Fruit fly (Drosophila melanogaster) whole organism, embryonic: ENCODE data around the gene CG32074.

Experiments used
- Atf-2 ChIP-seq: fragments of 200-800 bp; sonication (Bioruptor generic); optimal IDR thresholded peaks from 2 replicates; lab custom pipeline; 2016; ENCODE audit warnings: missing biosample characterization, missing genetic modification characterization
- Awh ChIP-seq: fragments of 200-800 bp; sonication (Bioruptor generic); IDR thresholded peaks from 2 replicates; pipeline ENCODE4, ENCODE4 v1.3.6; 2022; ENCODE audit warnings: missing biosample characterization, missing genetic modification characterization
- CG10431 ChIP-seq: fragments of 200-800 bp; sonication (Bioruptor generic); optimal IDR thresholded peaks from 3 replicates; lab custom pipeline; 2018; ENCODE audit warnings: missing biosample characterization, mild to moderate bottlenecking, missing genetic modification characterization
- CG12155 ChIP-seq: fragments of 200-800 bp; sonication (Bioruptor generic); optimal IDR thresholded peaks from 3 replicates; lab custom pipeline; 2016; ENCODE audit warnings: missing biosample characterization, missing genetic modification characterization
- CG16779 ChIP-seq: fragments of 200-800 bp; sonication (Bioruptor generic); IDR thresholded peaks from 2 replicates; pipeline ENCODE4 v1.3.6; 2022; ENCODE audit warnings: missing biosample characterization, missing genetic modification characterization
- CG1832 ChIP-seq: fragments of 200-800 bp; sonication (Bioruptor generic); optimal IDR thresholded peaks from 2 replicates; lab custom pipeline; 2017; ENCODE audit warnings: missing biosample characterization, mild to moderate bottlenecking, missing genetic modification characterization, inconsistent platforms
- CG2129 ChIP-seq: fragments of 200-800 bp; sonication (Bioruptor generic); IDR thresholded peaks from 2 replicates; pipeline ENCODE4 v1.3.6; 2022; ENCODE audit warnings: missing biosample characterization, missing genetic modification characterization; ENCODE audit not compliant: partially characterized antibody
- CG2199 ChIP-seq: fragments of 200-800 bp; sonication (Bioruptor generic); IDR thresholded peaks from 3 replicates; pipeline ENCODE4 v1.3.6; 2022; ENCODE audit warnings: missing biosample characterization, missing genetic modification characterization
- CG31365 ChIP-seq: fragments of 200-800 bp; sonication (Bioruptor generic); optimal IDR thresholded peaks from 2 replicates; lab custom pipeline; 2018; ENCODE audit warnings: missing biosample characterization, mild to moderate bottlenecking, missing genetic modification characterization
- CG3281 ChIP-seq: fragments of 200-800 bp; sonication (Bioruptor generic); optimal IDR thresholded peaks from 3 replicates; lab custom pipeline; 2017; ENCODE audit warnings: missing biosample characterization, mild to moderate bottlenecking, missing genetic modification characterization
- CG3407 ChIP-seq: fragments of 200-800 bp; sonication (Bioruptor generic); optimal IDR thresholded peaks from 2 replicates; lab custom pipeline; 2018; ENCODE audit warnings: missing biosample characterization, mild to moderate bottlenecking, missing genetic modification characterization
- CG34224 ChIP-seq: fragments of 200-800 bp; sonication (Bioruptor generic); IDR thresholded peaks from 3 replicates; pipeline ENCODE4 v1.3.6; 2022; ENCODE audit warnings: missing biosample characterization, missing genetic modification characterization; ENCODE audit not compliant: partially characterized antibody
- CG3726 ChIP-seq: fragments of 200-800 bp; sonication (Bioruptor generic); IDR thresholded peaks from 3 replicates; pipeline ENCODE4, ENCODE4 v1.3.6; 2022; ENCODE audit warnings: missing biosample characterization, missing genetic modification characterization
- CG3838 ChIP-seq: fragments of 200-800 bp; sonication (Bioruptor generic); optimal IDR thresholded peaks from 3 replicates; lab custom pipeline; 2016; ENCODE audit warnings: missing biosample characterization, missing genetic modification characterization
- CG4360 ChIP-seq: fragments of 200-800 bp; sonication (Bioruptor generic); IDR thresholded peaks from 2 replicates; pipeline ENCODE4 v1.3.6; 2022; ENCODE audit warnings: missing biosample characterization, missing genetic modification characterization
- CG4617 ChIP-seq: fragments of 200-800 bp; sonication (Bioruptor generic); optimal IDR thresholded peaks from 3 replicates; lab custom pipeline; 2016; ENCODE audit warnings: missing biosample characterization, missing genetic modification characterization, borderline replicate concordance
- CG5953 ChIP-seq: fragments of 200-800 bp; sonication (Bioruptor generic); IDR thresholded peaks from 2 replicates; pipeline ENCODE4 v1.3.6; 2022; ENCODE audit warnings: missing biosample characterization, missing genetic modification characterization
- CG7357 ChIP-seq: fragments of 200-800 bp; sonication (Bioruptor generic); IDR thresholded peaks from 3 replicates; pipeline ENCODE4 v1.3.6; 2022; ENCODE audit warnings: missing biosample characterization, missing genetic modification characterization
- CG8388 ChIP-seq: fragments of 200-800 bp; sonication (Bioruptor generic); optimal IDR thresholded peaks from 2 replicates; lab custom pipeline; 2019; ENCODE audit warnings: missing biosample characterization, mild to moderate bottlenecking, missing genetic modification characterization, moderate library complexity
- CG9215 ChIP-seq: fragments of 200-800 bp; sonication (Bioruptor generic); IDR thresholded peaks from 2 replicates; pipeline ENCODE4 v1.3.6; 2022; ENCODE audit warnings: missing biosample characterization, missing genetic modification characterization
- CG9876 ChIP-seq: fragments of 200-800 bp; sonication (Bioruptor generic); optimal IDR thresholded peaks from 2 replicates; lab custom pipeline; 2016; ENCODE audit warnings: missing biosample characterization, missing genetic modification characterization
- D19A ChIP-seq: fragments of 200-800 bp; optimal IDR thresholded peaks from 3 replicates; lab custom pipeline; 2019; ENCODE audit warnings: missing biosample characterization, mild to moderate bottlenecking, missing genetic modification characterization, moderate library complexity
- Dip2 ChIP-seq: fragments of 200-800 bp; sonication (Bioruptor generic); IDR thresholded peaks from 2 replicates; pipeline ENCODE4 v1.3.6; 2022; ENCODE audit warnings: missing biosample characterization, missing genetic modification characterization
- Hey ChIP-seq: fragments of 200-800 bp; sonication (Bioruptor generic); optimal IDR thresholded peaks from 3 replicates; lab custom pipeline; 2018; ENCODE audit warnings: missing biosample characterization, mild to moderate bottlenecking, missing genetic modification characterization
- Hr3 ChIP-seq: fragments of 200-800 bp; sonication (Bioruptor generic); optimal IDR thresholded peaks from 3 replicates; lab custom pipeline; 2016; ENCODE audit warnings: missing biosample characterization, missing genetic modification characterization
- NK7.1 ChIP-seq: fragments of 200-800 bp; sonication (Bioruptor generic); optimal IDR thresholded peaks from 3 replicates; lab custom pipeline; 2016; ENCODE audit warnings: missing biosample characterization, missing genetic modification characterization
- Ssrp ChIP-seq: fragments of 200-800 bp; sonication (Bioruptor generic); optimal IDR thresholded peaks from 2 replicates; lab custom pipeline; 2018; ENCODE audit warnings: missing biosample characterization, mild to moderate bottlenecking, missing genetic modification characterization, moderate library complexity
- Xrp1 ChIP-seq: fragments of 200-800 bp; sonication (Bioruptor generic); IDR thresholded peaks from 2 replicates; pipeline ENCODE4 v1.3.6; 2022; ENCODE audit warnings: missing biosample characterization, missing genetic modification characterization
- YL-1 ChIP-seq: fragments of 200-800 bp; sonication (Bioruptor generic); optimal IDR thresholded peaks from 3 replicates; lab custom pipeline; 2017; ENCODE audit warnings: missing biosample characterization, mild to moderate bottlenecking, missing genetic modification characterization
- ap ChIP-seq: fragments of 200-800 bp; sonication (Bioruptor generic); IDR thresholded peaks from 2 replicates; pipeline ENCODE4 v1.3.6; 2022; ENCODE audit warnings: missing biosample characterization, missing genetic modification characterization
- ato ChIP-seq: fragments of 200-800 bp; sonication (Bioruptor generic); IDR thresholded peaks from 2 replicates; pipeline ENCODE4 v1.3.6; 2022; ENCODE audit warnings: missing biosample characterization, missing genetic modification characterization; ENCODE audit not compliant: partially characterized antibody
- az2 ChIP-seq: fragments of 200-800 bp; sonication (Bioruptor generic); optimal IDR thresholded peaks from 3 replicates; lab custom pipeline; 2016; ENCODE audit warnings: missing biosample characterization, missing genetic modification characterization
- br ChIP-seq: fragments of >200 bp; optimal IDR thresholded peaks from 2 replicates; lab custom pipeline; 2017
- chinmo ChIP-seq: fragments of 200-800 bp; sonication (Bioruptor generic); IDR thresholded peaks from 4 replicates; pipeline ENCODE4 v1.3.6; 2022; ENCODE audit warnings: missing biosample characterization, missing genetic modification characterization; ENCODE audit not compliant: partially characterized antibody
- eyg ChIP-seq: fragments of 200-800 bp; sonication (Bioruptor generic); optimal IDR thresholded peaks from 3 replicates; lab custom pipeline; 2016; ENCODE audit warnings: missing biosample characterization, missing genetic modification characterization
- fd96Cb ChIP-seq: fragments of 200-800 bp; sonication (Bioruptor generic); optimal IDR thresholded peaks from 2 replicates; lab custom pipeline; 2018; ENCODE audit warnings: missing biosample characterization, mild to moderate bottlenecking, missing genetic modification characterization, moderate library complexity
- fru ChIP-seq: fragments of >200 bp; optimal IDR thresholded peaks from 2 replicates; lab custom pipeline; 2017
- gem ChIP-seq: fragments of 200-800 bp; sonication (Bioruptor generic); optimal IDR thresholded peaks from 2 replicates; lab custom pipeline; 2019; ENCODE audit warnings: missing biosample characterization, mild to moderate bottlenecking, missing genetic modification characterization, moderate library complexity
- h ChIP-seq: fragments of >200 bp; optimal IDR thresholded peaks from 2 replicates; lab custom pipeline; 2017
- inv ChIP-seq: fragments of 200-800 bp; sonication (Bioruptor generic); IDR thresholded peaks from 2 replicates; pipeline ENCODE4 v1.3.6; 2022; ENCODE audit warnings: missing biosample characterization, missing genetic modification characterization; ENCODE audit not compliant: partially characterized antibody
- kah ChIP-seq: fragments of 200-800 bp; sonication (Bioruptor generic); optimal IDR thresholded peaks from 2 replicates; lab custom pipeline; 2018; ENCODE audit warnings: missing biosample characterization, mild to moderate bottlenecking, missing genetic modification characterization
- lola ChIP-seq, 3 experiments: fragments of >200 bp in 2 of 3; fragments of 200-800 bp in 1 of 3; sonication (Bioruptor generic) in 1 of 3; optimal IDR thresholded peaks; 2 replicates each; lab custom pipeline; 2017 to 2019; ENCODE audit warnings: missing biosample characterization in 3 of 3, missing genetic modification characterization in 3 of 3, mild to moderate bottlenecking in 1 of 3, moderate library complexity in 1 of 3
- p53 ChIP-seq: fragments of 200-800 bp; sonication (Bioruptor generic); optimal IDR thresholded peaks from 2 replicates; lab custom pipeline; 2016; ENCODE audit warnings: missing biosample characterization, missing genetic modification characterization
- phol ChIP-seq: fragments of 200-800 bp; sonication (Bioruptor generic); optimal IDR thresholded peaks from 3 replicates; lab custom pipeline; 2018; ENCODE audit warnings: missing biosample characterization, mild to moderate bottlenecking, missing genetic modification characterization, moderate library complexity
- prd ChIP-seq, 3 experiments: fragments of >200 bp in 2 of 3; fragments of 200-800 bp in 1 of 3; sonication (Bioruptor generic) in 1 of 3; optimal IDR thresholded peaks in 2 of 3; IDR thresholded peaks in 1 of 3; 2 replicates in 2 of 3; 3 replicates in 1 of 3; pipeline versions ENCODE4 v1.3.6 to Lab custom; 2017 to 2022; ENCODE audit warnings: missing biosample characterization in 1 of 3, missing genetic modification characterization in 1 of 3
- scrt ChIP-seq: fragments of 200-800 bp; sonication (Bioruptor generic); optimal IDR thresholded peaks from 2 replicates; lab custom pipeline; 2018; ENCODE audit warnings: missing biosample characterization, mild to moderate bottlenecking, missing genetic modification characterization, moderate library complexity
- seq ChIP-seq: fragments of 200-800 bp; sonication (Bioruptor generic); IDR thresholded peaks from 2 replicates; pipeline ENCODE4 v1.3.6; 2022; ENCODE audit warnings: missing biosample characterization, missing genetic modification characterization
- sr ChIP-seq: fragments of 200-800 bp; sonication (Bioruptor generic); IDR thresholded peaks from 3 replicates; pipeline ENCODE4 v1.3.6; 2022; ENCODE audit warnings: missing biosample characterization, missing genetic modification characterization
- ttk ChIP-seq: fragments of 200-800 bp; sonication (Bioruptor generic); IDR thresholded peaks from 2 replicates; pipeline ENCODE4 v2.1.2; 2022; ENCODE audit warnings: missing biosample characterization, missing genetic modification characterization
- wdn ChIP-seq: fragments of 200-800 bp; sonication (Bioruptor generic); IDR thresholded peaks from 2 replicates; pipeline ENCODE4 v1.3.6; 2022; ENCODE audit warnings: missing biosample characterization, missing genetic modification characterization

CG32074 gene

DNA sequence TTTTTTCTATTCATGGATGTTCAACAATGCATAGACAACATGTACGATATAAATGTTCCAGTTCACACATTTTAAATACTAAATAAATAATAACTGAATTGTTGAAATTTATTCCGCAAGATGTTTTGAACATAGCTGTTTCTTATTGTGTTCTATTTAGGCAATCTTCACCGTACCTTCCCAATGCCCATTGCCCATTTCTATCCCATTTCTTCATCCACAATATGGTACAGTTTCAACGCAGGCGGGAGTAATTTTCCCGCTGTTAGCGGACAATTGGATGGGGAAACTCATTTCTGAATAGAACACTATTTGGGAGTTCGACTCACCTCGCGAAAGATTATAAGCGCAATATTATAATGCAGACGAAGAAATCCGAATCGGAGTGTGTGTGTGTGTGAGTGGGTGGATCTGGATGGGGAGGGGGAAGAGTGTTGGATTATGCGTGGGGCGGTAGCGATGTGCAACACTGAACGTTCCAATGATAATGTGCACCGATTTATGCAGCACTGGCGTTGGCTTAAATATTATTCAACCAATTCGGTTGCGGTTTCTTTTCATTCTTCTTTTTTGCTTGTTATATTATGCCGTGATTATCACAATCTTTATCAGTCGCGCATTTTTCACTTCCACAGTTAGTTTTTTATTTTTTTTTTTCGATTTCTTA lies 40.0 kb downstream of the CG32074 start (continued):
- no peak for TF ChIP-seq CG31365 (tag; lab: Kevin White, UChicago)
- peak; percentile 27 for TF ChIP-seq az2
- no peak for TF ChIP-seq CG1832 (GFP tag; lab: Kevin White, UChicago)
- TF ChIP-seq Awh (GFP tag; lab: Robert Waterston, UW) = no peak
- no peak for TF ChIP-seq br (lab: Kevin White, UChicago)
- TF ChIP-seq p53 = peak; percentile 29
- 0 out of 3 replicates have a peak, but pooled peaks have one; percentile 46 for TF ChIP-seq CG2199 (GFP tag; lab: Robert Waterston, UW)
- peak; percentile 27 for TF ChIP-seq eyg
- TF ChIP-seq CG4617 (GFP tag; lab: Kevin White, UChicago) = peak; percentile 94
- TF ChIP-seq wdn (GFP tag; lab: Robert Waterston, UW) = no peak
- TF ChIP-seq CG3726 (GFP tag; lab: Robert Waterston, UW) = no peak
- peak; percentile 57 for TF ChIP-seq CG12155
- peak; percentile 10 for TF ChIP-seq gem
- TF ChIP-seq Atf-2 (GFP tag; lab: Kevin White, UChicago) = peak; percentile 34
- peak; percentile 59 for TF ChIP-seq CG9876 (GFP tag; lab: Kevin White, UChicago)
- 0 out of 2 replicates have a peak, but pooled peaks have one; percentile 25 for TF ChIP-seq ato
- TF ChIP-seq CG8388 (GFP tag; lab: Kevin White, UChicago) = no peak
- TF ChIP-seq ap = no peak
- no peak for TF ChIP-seq h (lab: Kevin White, UChicago)
- no peak for TF ChIP-seq Hr3 (GFP tag; lab: Kevin White, UChicago)
- TF ChIP-seq fru (lab: Kevin White, UChicago) = no peak
- no peak for TF ChIP-seq D19A (tag; lab: Kevin White, UChicago)
- no peak for TF ChIP-seq CG5953
- TF ChIP-seq fd96Cb = no peak
- peak; percentile 51 for TF ChIP-seq CG10431 (GFP tag; lab: Kevin White, UChicago)
- TF ChIP-seq phol = no peak
- TF ChIP-seq Dip2 = no peak
- peak; percentile 25 for TF ChIP-seq YL-1 (GFP tag; lab: Kevin White, UChicago)
- TF ChIP-seq lola (GFP tag; optimal IDR thresholded peaks at IDR 0.05; lab: Kevin White, UChicago) = no peak
- peak; percentile 57; the same call in 1 of the 2 replicates for TF ChIP-seq Xrp1 (GFP tag; lab: Robert Waterston, UW)
- no peak for TF ChIP-seq NK7.1 (GFP tag; lab: Kevin White, UChicago)
- no peak for TF ChIP-seq Hey (tag; lab: Kevin White, UChicago)
- no peak for TF ChIP-seq Ssrp (tag; lab: Kevin White, UChicago)
- no peak for TF ChIP-seq prd (optimal IDR thresholded peaks at IDR 0.05; lab: Kevin White, UChicago)
- TF ChIP-seq prd (GFP tag; IDR thresholded peaks at IDR 0.05; lab: Robert Waterston, UW) = peak; percentile 52
- 0 out of 2 replicates have a peak, but pooled peaks have one; percentile 6 for TF ChIP-seq CG9215 (GFP tag; lab: Robert Waterston, UW)
- peak; percentile 32 for TF ChIP-seq CG3407 (GFP tag; lab: Kevin White, UChicago)
- TF ChIP-seq sr (GFP tag; lab: Robert Waterston, UW) = peak; percentile 96
- TF ChIP-seq seq (GFP tag; lab: Robert Waterston, UW) = no peak
- TF ChIP-seq scrt (GFP tag; lab: Kevin White, UChicago) = no peak
- no peak for TF ChIP-seq ttk (GFP tag; lab: Robert Waterston, UW)
- no peak for TF ChIP-seq CG34224 (GFP tag; lab: Robert Waterston, UW)
- TF ChIP-seq CG4360 (GFP tag; lab: Robert Waterston, UW) = no peak
- peak; percentile 68; the same call in 1 of the 2 replicates for TF ChIP-seq CG16779
- TF ChIP-seq kah (GFP tag; lab: Kevin White, UChicago) = no peak
- no peak for TF ChIP-seq CG3838 (GFP tag; lab: Kevin White, UChicago)
- TF ChIP-seq CG7357 (GFP tag; lab: Robert Waterston, UW) = no peak
- TF ChIP-seq inv (GFP tag; lab: Robert Waterston, UW) = no peak
- TF ChIP-seq chinmo (GFP tag; lab: Robert Waterston, UW) = peak; percentile 94
- no peak for TF ChIP-seq CG2129 (GFP tag; lab: Robert Waterston, UW)
- peak; percentile 35 for TF ChIP-seq CG3281
